Fruit fly (Drosophila melanogaster): Measurements from ENCODE around the gene comt.

Gene comt

DNA sequence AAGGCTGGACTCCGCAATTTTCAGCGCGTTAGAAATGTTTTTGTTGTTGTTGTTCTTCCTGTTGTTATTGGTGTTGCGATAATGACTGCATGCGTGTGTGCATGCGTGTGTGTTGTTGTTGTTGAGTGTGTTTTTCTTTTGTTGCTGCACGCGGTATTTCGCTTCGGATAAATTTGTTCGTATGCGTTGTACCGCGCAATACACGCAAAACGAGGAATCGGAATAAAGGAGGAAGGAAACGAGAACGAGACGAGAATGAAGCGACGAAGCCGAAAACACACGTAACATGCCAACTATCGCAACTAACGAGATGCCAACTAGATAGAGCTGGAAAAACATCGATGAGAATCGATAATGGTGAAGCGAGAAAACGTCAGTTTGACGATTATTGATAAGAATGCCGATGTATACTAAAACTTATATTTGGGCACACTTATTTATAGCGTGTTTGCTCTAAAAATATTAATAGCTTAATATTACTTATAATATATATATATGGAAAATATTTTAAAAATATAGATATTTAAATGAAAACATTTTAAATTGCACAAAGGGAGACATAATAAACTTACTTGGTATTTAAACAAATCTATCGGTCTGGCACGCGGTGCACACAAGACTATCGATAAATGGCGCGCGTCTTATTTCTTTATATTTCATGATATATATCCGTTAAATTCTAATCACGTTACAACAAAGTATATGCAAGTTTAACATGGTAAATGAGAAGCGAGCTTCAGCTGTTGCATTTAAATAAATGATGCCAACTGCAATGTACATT is 47.3 kb upstream of the comt start, which contains the start of gene sno (continued):
- TF ChIP-seq B-H1 (GFP tag; IDR thresholded peaks at IDR 0.05) (no peak), Camta (GFP tag; optimal IDR thresholded peaks at IDR 0.05) (no peak), CG6854 (GFP tag; optimal IDR thresholded peaks at IDR 0.05) (no peak), CG17568 (GFP tag; optimal IDR thresholded peaks at IDR 0.05) (no peak), CG9437 (GFP tag; optimal IDR thresholded peaks at IDR 0.05) (no peak), CG7928 (GFP tag; optimal IDR thresholded peaks at IDR 0.05) (no peak), Xrp1 (GFP tag; IDR thresholded peaks at IDR 0.05) (no peak), CG13894 (tag; optimal IDR thresholded peaks at IDR 0.05) (no peak), dan (GFP tag; IDR thresholded peaks at IDR 0.05) (no peak), CG17829 (tag; optimal IDR thresholded peaks at IDR 0.05) (peak; percentile 22), CG15073 (GFP tag; optimal IDR thresholded peaks at IDR 0.05) (no peak), CG8765 (GFP tag; IDR thresholded peaks at IDR 0.05) (no peak), PHDP (tag; optimal IDR thresholded peaks at IDR 0.05) (no peak), hth (optimal IDR thresholded peaks at IDR 0.05) (no peak), CG11696 (GFP tag; IDR thresholded peaks at IDR 0.05) (no peak), Side (GFP tag; optimal IDR thresholded peaks at IDR 0.05) (no peak), ftz-f1 (GFP tag; optimal IDR thresholded peaks at IDR 0.05) (no peak), CG15479 (GFP tag; optimal IDR thresholded peaks at IDR 0.05) (peak; percentile 33), D19A (tag; optimal IDR thresholded peaks at IDR 0.05) (no peak), trem (tag; optimal IDR thresholded peaks at IDR 0.05) (peak; percentile 22), Sry-β (GFP tag; optimal IDR thresholded peaks at IDR 0.05) (no peak), pzg (GFP tag; optimal IDR thresholded peaks at IDR 0.05) (peak; percentile 58), sima (GFP tag; optimal IDR thresholded peaks at IDR 0.05) (no peak), CG2116 (GFP tag; optimal IDR thresholded peaks at IDR 0.05) (no peak), abd-A (tag; optimal IDR thresholded peaks at IDR 0.05) (no peak), CG13624 (GFP tag; optimal IDR thresholded peaks at IDR 0.05) (no peak), Dad (GFP tag; optimal IDR thresholded peaks at IDR 0.05) (no peak), CG11085 (GFP tag; IDR thresholded peaks at IDR 0.05) (no peak), CG16813 (GFP tag; IDR thresholded peaks at IDR 0.05; ENCODE audit: partially characterized antibody) (peak; percentile 89), CG4360 (GFP tag; IDR thresholded peaks at IDR 0.05) (peak; percentile 96), Med (GFP tag) (peak; percentile 64), tin (GFP tag; optimal IDR thresholded peaks at IDR 0.05) (no peak), Ets97D (GFP tag; optimal IDR thresholded peaks at IDR 0.05) (no peak), GATAe (GFP tag; conservative IDR thresholded peaks at IDR 0.05) (no peak), CG12299 (tag; optimal IDR thresholded peaks at IDR 0.05) (no peak), tll (GFP tag; optimal IDR thresholded peaks at IDR 0.05) (no peak), Hr3 (GFP tag; optimal IDR thresholded peaks at IDR 0.05) (no peak), Meics (GFP tag; optimal IDR thresholded peaks at IDR 0.05) (no peak), CG30403 (GFP tag; optimal IDR thresholded peaks at IDR 0.05) (no peak), CG30020 (tag; optimal IDR thresholded peaks at IDR 0.05) (peak; percentile 23), CG8478 (optimal IDR thresholded peaks at IDR 0.05) (no peak), Dll (GFP tag; IDR thresholded peaks at IDR 0.05; ENCODE audit: partially characterized antibody) (peak; percentile 83; the same call in 3 of the 4 replicates), CG17186 (GFP tag; optimal IDR thresholded peaks at IDR 0.05) (no peak), Sin3A (optimal IDR thresholded peaks at IDR 0.05) (no peak), zen2 (GFP tag; IDR thresholded peaks at IDR 0.05; ENCODE audit: partially characterized antibody) (peak; percentile 64; the same call in 1 of the 3 replicates), CG31224 (GFP tag; IDR thresholded peaks at IDR 0.05) (no peak), CG11456 (GFP tag; IDR thresholded peaks at IDR 0.05) (no peak), CkIIα-i1 (GFP tag; IDR thresholded peaks at IDR 0.05) (no peak), Awh (GFP tag; IDR thresholded peaks at IDR 0.05) (no peak), dysf (GFP tag; IDR thresholded peaks at IDR 0.05) (no peak), zen (tag; optimal IDR thresholded peaks at IDR 0.05) (no peak)
